Fruit fly (Drosophila melanogaster) whole organism, embryonic: Measurements from ENCODE around the gene beat-IIb.

ENCODE experiments used
- ATbp ChIP-seq: fragments of 200-800 bp; sonication (Bioruptor generic); optimal IDR thresholded peaks from 2 replicates; lab custom pipeline; 2017; ENCODE audit warnings: missing biosample characterization, mild to moderate bottlenecking, missing genetic modification characterization, missing genetic modification reagents
- Atf6 ChIP-seq: fragments of 200-800 bp; sonication (Bioruptor generic); IDR thresholded peaks from 2 replicates; pipeline ENCODE4 v1.3.6; 2022; ENCODE audit warnings: missing biosample characterization, missing genetic modification characterization
- BEAF-32 ChIP-seq: fragments of 200-800 bp; sonication (Bioruptor generic); optimal IDR thresholded peaks from 3 replicates; lab custom pipeline; 2017; ENCODE audit warnings: missing biosample characterization, missing genetic modification characterization, mild to moderate bottlenecking, moderate library complexity, missing genetic modification reagents
- CG10654 ChIP-seq: fragments of 200-800 bp; sonication (Bioruptor generic); optimal IDR thresholded peaks from 2 replicates; lab custom pipeline; 2016; ENCODE audit warnings: missing biosample characterization, missing genetic modification characterization
- CG12071 ChIP-seq: fragments of 200-800 bp; sonication (Bioruptor generic); optimal IDR thresholded peaks from 3 replicates; lab custom pipeline; 2018; ENCODE audit warnings: missing biosample characterization, mild to moderate bottlenecking, missing genetic modification characterization
- CG13775 ChIP-seq: fragments of 200-800 bp; sonication (Bioruptor generic); optimal IDR thresholded peaks from 3 replicates; lab custom pipeline; 2017; ENCODE audit warnings: missing biosample characterization, mild to moderate bottlenecking, missing genetic modification characterization
- CG1602 ChIP-seq: fragments of 200-800 bp; sonication (Bioruptor generic); optimal IDR thresholded peaks from 3 replicates; lab custom pipeline; 2016; ENCODE audit warnings: missing biosample characterization, missing genetic modification characterization
- CG1603 ChIP-seq: fragments of 200-800 bp; sonication (Bioruptor generic); optimal IDR thresholded peaks from 2 replicates; lab custom pipeline; 2019; ENCODE audit warnings: missing biosample characterization, mild to moderate bottlenecking, missing genetic modification characterization, moderate library complexity
- CG16863 ChIP-seq: fragments of 200-800 bp; sonication (Bioruptor generic); optimal IDR thresholded peaks from 3 replicates; lab custom pipeline; 2016; ENCODE audit warnings: missing biosample characterization, missing genetic modification characterization
- CG18764 ChIP-seq: fragments of 200-800 bp; sonication (Bioruptor generic); optimal IDR thresholded peaks from 3 replicates; lab custom pipeline; 2016; ENCODE audit warnings: missing biosample characterization, missing genetic modification characterization
- CG4730 ChIP-seq: fragments of 200-800 bp; sonication (Bioruptor generic); IDR thresholded peaks from 2 replicates; pipeline ENCODE4 v1.3.6; 2022; ENCODE audit warnings: missing biosample characterization, missing genetic modification characterization
- CG6654 ChIP-seq: fragments of 200-800 bp; sonication (Bioruptor generic); optimal IDR thresholded peaks from 2 replicates; lab custom pipeline; 2017; ENCODE audit warnings: missing biosample characterization, mild to moderate bottlenecking, missing genetic modification characterization
- D ChIP-seq, 2 experiments: fragments of 200-800 bp in 1 of 2; fragments of >200 bp in 1 of 2; sonication (Bioruptor generic) in 1 of 2; optimal IDR thresholded peaks; 2 replicates in 1 of 2; 3 replicates in 1 of 2; lab custom pipeline; 2017; ENCODE audit warnings: mild to moderate bottlenecking in 1 of 2, missing biosample characterization in 1 of 2, missing genetic modification characterization in 1 of 2, missing genetic modification reagents in 1 of 2
- Dfd ChIP-seq, 2 experiments: fragments of >200 bp; optimal IDR thresholded peaks; 2 replicates each; lab custom pipeline; 2017; ENCODE audit warnings: missing biosample characterization in 2 of 2, missing genetic modification characterization in 2 of 2
- Ets97D ChIP-seq: fragments of 200-800 bp; sonication (Bioruptor generic); optimal IDR thresholded peaks from 3 replicates; lab custom pipeline; 2016; ENCODE audit warnings: missing biosample characterization, missing genetic modification characterization
- Fer1 ChIP-seq: fragments of 200-800 bp; sonication (Bioruptor generic); optimal IDR thresholded peaks from 2 replicates; lab custom pipeline; 2017; ENCODE audit warnings: missing biosample characterization, mild to moderate bottlenecking, missing genetic modification characterization
- H15 ChIP-seq: fragments of 200-800 bp; sonication (Bioruptor generic); IDR thresholded peaks from 3 replicates; pipeline ENCODE4 v1.3.6; 2022; ENCODE audit warnings: missing biosample characterization, missing genetic modification characterization
- H2.0 ChIP-seq: fragments of 200-800 bp; sonication (Bioruptor generic); IDR thresholded peaks from 2 replicates; pipeline ENCODE4 v1.3.6; 2022; ENCODE audit warnings: missing biosample characterization, missing genetic modification characterization
- Hr3 ChIP-seq: fragments of 200-800 bp; sonication (Bioruptor generic); optimal IDR thresholded peaks from 3 replicates; lab custom pipeline; 2016; ENCODE audit warnings: missing biosample characterization, missing genetic modification characterization
- Hsf ChIP-seq: fragments of 200-800 bp; sonication (Bioruptor generic); optimal IDR thresholded peaks from 3 replicates; lab custom pipeline; 2016; ENCODE audit warnings: missing biosample characterization, missing genetic modification characterization
- MBD-R2 ChIP-seq: fragments of 200-800 bp; sonication (Bioruptor generic); IDR thresholded peaks from 2 replicates; pipeline ENCODE4 v1.3.6; 2022; ENCODE audit warnings: missing biosample characterization, missing genetic modification characterization
- Oli ChIP-seq: fragments of 200-800 bp; sonication (Bioruptor generic); optimal IDR thresholded peaks from 2 replicates; lab custom pipeline; 2018; ENCODE audit warnings: missing biosample characterization, mild to moderate bottlenecking, missing genetic modification characterization, moderate library complexity
- Rfx ChIP-seq: fragments of 200-800 bp; sonication (Bioruptor generic); IDR thresholded peaks from 2 replicates; pipeline ENCODE4 v1.3.6; 2022; ENCODE audit warnings: missing biosample characterization, missing genetic modification characterization
- Sox102F ChIP-seq: fragments of 200-800 bp; sonication (Bioruptor generic); optimal IDR thresholded peaks from 2 replicates; lab custom pipeline; 2018; ENCODE audit warnings: missing biosample characterization, mild to moderate bottlenecking, missing genetic modification characterization, moderate library complexity
- Tbp ChIP-seq: fragments of >200 bp; optimal IDR thresholded peaks from 2 replicates; lab custom pipeline; 2018; ENCODE audit warnings: missing biosample characterization, missing genetic modification characterization
- ap ChIP-seq: fragments of 200-800 bp; sonication (Bioruptor generic); IDR thresholded peaks from 2 replicates; pipeline ENCODE4 v1.3.6; 2022; ENCODE audit warnings: missing biosample characterization, missing genetic modification characterization
- az2 ChIP-seq: fragments of 200-800 bp; sonication (Bioruptor generic); optimal IDR thresholded peaks from 3 replicates; lab custom pipeline; 2016; ENCODE audit warnings: missing biosample characterization, missing genetic modification characterization
- bcd ChIP-seq: fragments of 200-800 bp; sonication (Bioruptor generic); optimal IDR thresholded peaks from 2 replicates; lab custom pipeline; 2017; ENCODE audit warnings: missing biosample characterization, mild to moderate bottlenecking, missing genetic modification characterization
- dan ChIP-seq: fragments of 200-800 bp; sonication (Bioruptor generic); IDR thresholded peaks from 2 replicates; pipeline ENCODE4 v1.3.6; 2022; ENCODE audit warnings: missing biosample characterization, missing genetic modification characterization
- dati ChIP-seq: fragments of 200-800 bp; sonication (Bioruptor generic); IDR thresholded peaks from 2 replicates; pipeline ENCODE4 v1.3.6; 2022; ENCODE audit warnings: missing biosample characterization, missing genetic modification characterization
- dmrt11E ChIP-seq: fragments of 200-800 bp; sonication (Bioruptor generic); optimal IDR thresholded peaks from 3 replicates; lab custom pipeline; 2018; ENCODE audit warnings: missing biosample characterization, mild to moderate bottlenecking, missing genetic modification characterization, moderate library complexity
- ems ChIP-seq: fragments of 200-800 bp; sonication (Bioruptor generic); optimal IDR thresholded peaks from 3 replicates; lab custom pipeline; 2016; ENCODE audit warnings: missing biosample characterization, missing genetic modification characterization
- ewg ChIP-seq: fragments of 200-800 bp; sonication (Bioruptor generic); optimal IDR thresholded peaks from 3 replicates; lab custom pipeline; 2017; ENCODE audit warnings: mild to moderate bottlenecking, missing biosample characterization, missing genetic modification reagents, missing genetic modification characterization
- jing ChIP-seq: fragments of 200-800 bp; sonication (Bioruptor generic); optimal IDR thresholded peaks from 2 replicates; lab custom pipeline; 2018; ENCODE audit warnings: missing biosample characterization, mild to moderate bottlenecking, missing genetic modification characterization
- jumu ChIP-seq: fragments of 200-800 bp; sonication (Bioruptor generic); optimal IDR thresholded peaks from 3 replicates; lab custom pipeline; 2016; ENCODE audit warnings: missing biosample characterization, missing genetic modification characterization
- nmo ChIP-seq: fragments of 200-800 bp; sonication (Bioruptor generic); optimal IDR thresholded peaks from 2 replicates; lab custom pipeline; 2018; ENCODE audit warnings: missing biosample characterization, mild to moderate bottlenecking, missing genetic modification characterization, moderate library complexity
- pnt ChIP-seq: fragments of 200-800 bp; sonication (Bioruptor generic); optimal IDR thresholded peaks from 3 replicates; lab custom pipeline; 2016; ENCODE audit warnings: missing biosample characterization, missing genetic modification characterization
- seq ChIP-seq: fragments of 200-800 bp; sonication (Bioruptor generic); IDR thresholded peaks from 2 replicates; pipeline ENCODE4 v1.3.6; 2022; ENCODE audit warnings: missing biosample characterization, missing genetic modification characterization
- so ChIP-seq: fragments of 200-800 bp; sonication (Bioruptor generic); IDR thresholded peaks from 3 replicates; pipeline ENCODE4 v1.3.6; 2022; ENCODE audit warnings: missing biosample characterization, missing genetic modification characterization
- stwl ChIP-seq: fragments of 200-800 bp; sonication (Bioruptor generic); optimal IDR thresholded peaks from 3 replicates; lab custom pipeline; 2018; ENCODE audit warnings: missing biosample characterization, mild to moderate bottlenecking, missing genetic modification characterization, moderate library complexity
- tin ChIP-seq: fragments of 200-800 bp; sonication (Bioruptor generic); optimal IDR thresholded peaks from 3 replicates; lab custom pipeline; 2016; ENCODE audit warnings: missing biosample characterization, missing genetic modification characterization
- tio ChIP-seq: fragments of 200-800 bp; sonication (Bioruptor generic); optimal IDR thresholded peaks from 2 replicates; lab custom pipeline; 2017; ENCODE audit warnings: missing biosample characterization, missing genetic modification characterization, inconsistent platforms
- tll ChIP-seq, 2 experiments: fragments of 200-800 bp in 1 of 2; fragments of >200 bp in 1 of 2; sonication (Bioruptor generic) in 1 of 2; optimal IDR thresholded peaks; 2 replicates each; lab custom pipeline; 2017 to 2019; ENCODE audit warnings: missing biosample characterization in 2 of 2, missing genetic modification characterization in 2 of 2, mild to moderate bottlenecking in 1 of 2, moderate library complexity in 1 of 2
- toy ChIP-seq: fragments of 200-800 bp; sonication (Bioruptor generic); IDR thresholded peaks from 2 replicates; pipeline ENCODE4 v1.3.6; 2022; ENCODE audit warnings: missing biosample characterization, missing genetic modification characterization
- ttk ChIP-seq: fragments of 200-800 bp; sonication (Bioruptor generic); IDR thresholded peaks from 2 replicates; pipeline ENCODE4 v2.1.2; 2022; ENCODE audit warnings: missing biosample characterization, missing genetic modification characterization
- tup ChIP-seq: fragments of 200-800 bp; sonication (Bioruptor generic); optimal IDR thresholded peaks from 2 replicates; lab custom pipeline; 2016; ENCODE audit warnings: missing biosample characterization, mild to moderate bottlenecking, missing genetic modification characterization, moderate library complexity
- wdn ChIP-seq: fragments of 200-800 bp; sonication (Bioruptor generic); IDR thresholded peaks from 2 replicates; pipeline ENCODE4 v1.3.6; 2022; ENCODE audit warnings: missing biosample characterization, missing genetic modification characterization
- zen ChIP-seq: fragments of 200-800 bp; sonication (Bioruptor generic); optimal IDR thresholded peaks from 3 replicates; lab custom pipeline; 2018; ENCODE audit warnings: missing biosample characterization, mild to moderate bottlenecking, missing genetic modification characterization, moderate library complexity
- zen2 ChIP-seq: fragments of 200-800 bp; sonication (Bioruptor generic); IDR thresholded peaks from 3 replicates; pipeline ENCODE4 v1.3.6; 2022; ENCODE audit warnings: missing biosample characterization, missing genetic modification characterization; ENCODE audit not compliant: partially characterized antibody
- zfh1 ChIP-seq: fragments of 200-800 bp; sonication (Bioruptor generic); IDR thresholded peaks from 3 replicates; pipeline ENCODE4 v1.3.6; 2022; ENCODE audit warnings: missing biosample characterization, missing genetic modification characterization

beat-IIb gene

dm6 chr3R:17231579-17231978, 33.3 kb downstream of the beat-IIb start (continued):
- 0 out of 2 replicates have a peak, but pooled peaks have one; percentile 7 for TF ChIP-seq ttk (GFP tag; lab: Robert Waterston, UW)
- peak; percentile 33; the same call in 1 of the 2 replicates for TF ChIP-seq ap (GFP tag; lab: Robert Waterston, UW)
- TF ChIP-seq stwl (tag; lab: Kevin White, UChicago), result peak; percentile 93
- peak; percentile 31 for TF ChIP-seq az2
- peak; percentile 45 for TF ChIP-seq tin
- TF ChIP-seq ewg (GFP tag; lab: Kevin White, UChicago), result peak; percentile 30
- TF ChIP-seq bcd (GFP tag; lab: Kevin White, UChicago), result peak; percentile 33
- peak; percentile 16 for TF ChIP-seq ATbp
- peak; percentile 13 for TF ChIP-seq jing (GFP tag; lab: Kevin White, UChicago)
- TF ChIP-seq Tbp, result no peak
- no peak for TF ChIP-seq CG6654 (GFP tag; lab: Kevin White, UChicago)
- peak; percentile 38; the same call in 1 of the 2 replicates for TF ChIP-seq H2.0 (GFP tag; lab: Robert Waterston, UW)
- TF ChIP-seq pnt (GFP tag; lab: Kevin White, UChicago), result peak; percentile 28
- TF ChIP-seq CG10654 (GFP tag; lab: Kevin White, UChicago), result peak; percentile 32
- no peak for TF ChIP-seq dati (GFP tag; lab: Robert Waterston, UW)
- no peak for TF ChIP-seq Atf6
- peak; percentile 18 for TF ChIP-seq Hr3 (GFP tag; lab: Kevin White, UChicago)
- peak; percentile 6 for TF ChIP-seq dmrt11E (tag; lab: Kevin White, UChicago)
- peak; percentile 20; the same call in 1 of the 3 replicates for TF ChIP-seq H15
- no peak for TF ChIP-seq so (GFP tag; lab: Robert Waterston, UW)
- TF ChIP-seq tup (GFP tag; lab: Kevin White, UChicago), result no peak
- peak; percentile 46 for TF ChIP-seq nmo (GFP tag; lab: Kevin White, UChicago)
- 0 out of 2 replicates have a peak, but pooled peaks have one; percentile 42 for TF ChIP-seq Rfx
- TF ChIP-seq Oli (tag; lab: Kevin White, UChicago), result peak; percentile 36
- no peak for TF ChIP-seq dan
- peak; percentile 27 for TF ChIP-seq CG1602 (GFP tag; lab: Kevin White, UChicago)
- 0 out of 2 replicates have a peak, but pooled peaks have one; percentile 12 for TF ChIP-seq wdn (GFP tag; lab: Robert Waterston, UW)
- no peak for TF ChIP-seq MBD-R2 (GFP tag; lab: Robert Waterston, UW)
- peak; percentile 28 for TF ChIP-seq Ets97D (GFP tag; lab: Kevin White, UChicago)
- TF ChIP-seq CG1603 (tag; lab: Kevin White, UChicago), result peak; percentile 55
- peak; percentile 50 for TF ChIP-seq tio (GFP tag; lab: Kevin White, UChicago)
- no peak for TF ChIP-seq toy (GFP tag; lab: Robert Waterston, UW)
- peak; percentile 5 for TF ChIP-seq CG18764
- TF ChIP-seq zen (tag; lab: Kevin White, UChicago), result peak; percentile 69
- TF ChIP-seq Sox102F (GFP tag; lab: Kevin White, UChicago), result peak; percentile 65
- peak; percentile 6 for TF ChIP-seq BEAF-32 (GFP tag; lab: Kevin White, UChicago)
- no peak for TF ChIP-seq Dfd (GFP tag; optimal IDR thresholded peaks at IDR 0.05; lab: Kevin White, UChicago)
- TF ChIP-seq ems (GFP tag; lab: Kevin White, UChicago), result peak; percentile 20
- no peak for TF ChIP-seq jumu
- TF ChIP-seq zfh1 (GFP tag; lab: Robert Waterston, UW), result peak; percentile 57; the same call in 2 of the 3 replicates
- TF ChIP-seq CG12071, result no peak
- peak; percentile 45 for TF ChIP-seq CG4730 (GFP tag; lab: Robert Waterston, UW)
- TF ChIP-seq Fer1 (GFP tag; lab: Kevin White, UChicago), result no peak
- 0 out of 3 replicates have a peak, but pooled peaks have one; percentile 29 for TF ChIP-seq zen2 (GFP tag; lab: Robert Waterston, UW)
- TF ChIP-seq tll (GFP tag; optimal IDR thresholded peaks at IDR 0.05; lab: Kevin White, UChicago), result no peak
- TF ChIP-seq Hsf (GFP tag; lab: Kevin White, UChicago), result peak; percentile 43
- TF ChIP-seq D (optimal IDR thresholded peaks at IDR 0.05; lab: Kevin White, UChicago), result no peak
- TF ChIP-seq D (GFP tag; optimal IDR thresholded peaks at IDR 0.05; lab: Kevin White, UChicago), result peak; percentile 19
- TF ChIP-seq CG13775 (GFP tag; lab: Kevin White, UChicago), result peak; percentile 31
- TF ChIP-seq CG16863 (GFP tag; lab: Kevin White, UChicago), result no peak
- peak; percentile 20; the same call in 1 of the 2 replicates for TF ChIP-seq seq
